Worm (Caenorhabditis elegans) whole organism, L4/young adult: ENCODE measurements around the gene C54F6.18.
"Not testable (repeated sequence)": the region's sequence is repeated elsewhere in the genome, so short reads cannot be mapped to it uniquely, and the experiment has no call there.

ENCODE experiments used
- W03F9.2 ChIP-seq: fragments of 150-350 bp; optimal IDR thresholded peaks from 2 replicates; lab custom pipeline; 2014; ENCODE audit warnings: missing biosample characterization, missing genetic modification characterization
- dao-5 ChIP-seq: sonication (generic microtip); optimal IDR thresholded peaks from 2 replicates; lab custom pipeline; 2016; ENCODE audit warnings: missing genotype, missing genetic modification characterization, moderate library complexity, missing compliant biosample characterization
- him-1 ChIP-seq: sonication (generic microtip); optimal IDR thresholded peaks from 2 replicates; lab custom pipeline; 2016; ENCODE audit warnings: missing genotype, missing genetic modification reagents, missing genetic modification characterization, missing compliant biosample characterization

DNA sequence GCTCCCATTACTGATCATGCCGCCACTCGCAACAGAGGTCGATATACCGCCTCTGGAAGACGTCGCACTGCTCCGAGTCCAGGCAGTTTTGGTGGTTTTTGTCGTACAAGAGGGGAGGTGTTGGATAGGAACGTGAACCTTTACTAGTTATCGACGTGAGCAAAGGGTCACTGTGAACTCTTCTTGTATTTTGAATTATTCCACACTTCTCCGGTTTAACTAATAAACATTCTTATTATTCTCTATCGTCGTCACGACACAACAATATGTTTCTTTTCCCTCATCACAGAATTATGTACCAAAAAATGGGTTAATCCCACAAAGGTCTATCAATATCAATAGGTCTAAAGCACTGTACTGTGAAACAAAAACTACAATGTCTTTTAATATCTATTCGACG, 14.3 kb upstream of the C54F6.18 start, which contains the start of gene nhr-171:
- not testable (repeated sequence) for TF ChIP-seq dao-5; him-1 (tag; lab: Kevin White, UChicago); W03F9.2 (tag; lab: Kevin White, UChicago)
